Fruit fly (Drosophila melanogaster): ENCODE data around the gene S.

Gene S

DNA sequence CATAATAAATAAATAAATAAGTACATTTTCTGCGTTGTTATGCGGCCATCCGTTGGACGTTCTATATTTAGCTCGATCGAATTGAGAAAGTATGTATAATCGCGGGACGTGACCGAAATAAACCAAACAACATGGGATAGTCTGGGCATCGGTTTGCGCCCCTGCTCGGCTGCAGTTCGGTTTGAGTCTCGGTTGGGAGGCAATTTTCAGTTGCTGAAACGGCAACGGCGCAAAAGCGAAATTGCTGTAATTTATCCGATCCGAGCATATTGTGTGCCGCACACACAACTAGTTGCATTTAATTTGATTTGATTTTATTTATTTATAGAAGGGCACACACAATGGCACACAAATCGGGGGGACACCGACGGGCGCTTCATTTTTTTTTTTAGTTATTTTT, 40.5 kb upstream of the S start:
- TF ChIP-seq CG17186 (GFP tag; optimal IDR thresholded peaks at IDR 0.05) (no peak), Usf (GFP tag; optimal IDR thresholded peaks at IDR 0.05) (no peak), prd (optimal IDR thresholded peaks at IDR 0.05) (no peak), prd (GFP tag; IDR thresholded peaks at IDR 0.05) (0 out of 3 replicates have a peak, but pooled peaks have one; percentile 30), Ptx1 (GFP tag; IDR thresholded peaks at IDR 0.05) (no peak), CG12769 (tag; optimal IDR thresholded peaks at IDR 0.05) (peak; percentile 91), CG3838 (GFP tag; optimal IDR thresholded peaks at IDR 0.05) (no peak), so (GFP tag; IDR thresholded peaks at IDR 0.05) (peak; percentile 31; the same call in 1 of the 3 replicates), CG34422 (GFP tag; IDR thresholded peaks at IDR 0.05) (0 out of 3 replicates have a peak, but pooled peaks have one; percentile 21), sisA (GFP tag; IDR thresholded peaks at IDR 0.05) (no peak), bbx (GFP tag; IDR thresholded peaks at IDR 0.05; ENCODE audit: partially characterized antibody) (no peak), CG3407 (GFP tag; optimal IDR thresholded peaks at IDR 0.05) (peak; percentile 36), Ets65A (GFP tag) (peak; percentile 35), ewg (GFP tag; optimal IDR thresholded peaks at IDR 0.05) (peak; percentile 21), gcm (GFP tag; optimal IDR thresholded peaks at IDR 0.05) (no peak), CG10147 (GFP tag; optimal IDR thresholded peaks at IDR 0.05) (no peak), Blimp-1 (GFP tag; optimal IDR thresholded peaks at IDR 0.05) (no peak), wek (GFP tag; optimal IDR thresholded peaks at IDR 0.05) (no peak), zfh2 (GFP tag; optimal IDR thresholded peaks at IDR 0.05) (no peak), CG17359 (tag; optimal IDR thresholded peaks at IDR 0.05) (no peak), HLH54F (GFP tag; optimal IDR thresholded peaks at IDR 0.05) (no peak), gfzf (GFP tag; optimal IDR thresholded peaks at IDR 0.05) (peak; percentile 11), CG4360 (GFP tag; IDR thresholded peaks at IDR 0.05) (no peak), disco-r (GFP tag; optimal IDR thresholded peaks at IDR 0.05) (no peak), CG7963 (GFP tag; IDR thresholded peaks at IDR 0.05; ENCODE audit: partially characterized antibody) (no peak), stwl (tag; optimal IDR thresholded peaks at IDR 0.05) (peak; percentile 7), Nf-YC (tag; optimal IDR thresholded peaks at IDR 0.05) (no peak), gt (GFP tag; IDR thresholded peaks at IDR 0.05) (no peak), Mes4 (GFP tag; optimal IDR thresholded peaks at IDR 0.05) (no peak), CTCF (GFP tag; optimal IDR thresholded peaks at IDR 0.05) (peak; percentile 63), CG3847 (GFP tag; IDR thresholded peaks at IDR 0.05) (0 out of 2 replicates have a peak, but pooled peaks have one; percentile 7), MTF-1 (GFP tag; optimal IDR thresholded peaks at IDR 0.05; ENCODE audit: borderline replicate concordance) (no peak), CG16815 (GFP tag; optimal IDR thresholded peaks at IDR 0.05) (no peak), Sry-β (GFP tag; optimal IDR thresholded peaks at IDR 0.05) (no peak), grn (GFP tag; optimal IDR thresholded peaks at IDR 0.05) (no peak), CG4404 (GFP tag; IDR thresholded peaks at IDR 0.05) (no peak), CG13894 (tag; optimal IDR thresholded peaks at IDR 0.05) (no peak), CG10543 (GFP tag; optimal IDR thresholded peaks at IDR 0.05) (no peak), vvl (GFP tag; IDR thresholded peaks at IDR 0.05) (peak; percentile 13; the same call in 1 of the 2 replicates), Dbx (GFP tag; IDR thresholded peaks at IDR 0.05) (0 out of 3 replicates have a peak, but pooled peaks have one; percentile 31), CG14860 (GFP tag; IDR thresholded peaks at IDR 0.05; ENCODE audit: partially characterized antibody) (no peak), CG10959 (GFP tag; IDR thresholded peaks at IDR 0.05) (no peak), CG16863 (GFP tag; optimal IDR thresholded peaks at IDR 0.05) (no peak), CG12071 (GFP tag; optimal IDR thresholded peaks at IDR 0.05) (no peak), E2f1 (GFP tag; IDR thresholded peaks at IDR 0.05) (0 out of 2 replicates have a peak, but pooled peaks have one; percentile 22), CkIIα-i1 (GFP tag; IDR thresholded peaks at IDR 0.05) (no peak), sim (GFP tag; IDR thresholded peaks at IDR 0.05) (no peak), pita (GFP tag; optimal IDR thresholded peaks at IDR 0.05) (peak; percentile 48), gce (GFP tag; IDR thresholded peaks at IDR 0.05) (no peak), lilli (GFP tag; optimal IDR thresholded peaks at IDR 0.05) (no peak), E2f2 (GFP tag; IDR thresholded peaks at IDR 0.05) (peak; percentile 11; the same call in 1 of the 2 replicates), ap (GFP tag; IDR thresholded peaks at IDR 0.05) (no peak)
